Worm (Caenorhabditis elegans): ENCODE data around the gene aptf-2.
"Not testable (repeated sequence)": the region's sequence is repeated elsewhere in the genome, so short reads cannot be mapped to it uniquely, and the experiment has no call there.

aptf-2 gene

ce11 chrIV:13445275-13445674 lies 29.4 kb upstream of the aptf-2 start, which contains the start of gene mam-3:
Gene mam-3, minus strand, starts transcription at chrIV:13445375.
- TF ChIP-seq klf-2 (GFP tag; conservative IDR thresholded peaks at IDR 0.05) = no peak
- TF ChIP-seq T22C8.4 (GFP tag; IDR thresholded peaks at IDR 0.05) = no peak
- no peak for TF ChIP-seq med-1 (GFP tag; optimal IDR thresholded peaks at IDR 0.05; ENCODE audit: insufficient read depth)
- no peak for TF ChIP-seq ztf-29 (GFP tag; IDR thresholded peaks at IDR 0.05)
- TF ChIP-seq flt-1 (GFP tag; IDR thresholded peaks at IDR 0.05) = no peak
- TF ChIP-seq cog-1 (tag; optimal IDR thresholded peaks at IDR 0.05) = no peak
- TF ChIP-seq ztf-23 (GFP tag; IDR thresholded peaks at IDR 0.05) = no peak
- no peak for TF ChIP-seq tab-1 (GFP tag; IDR thresholded peaks at IDR 0.05)
- no peak for TF ChIP-seq ref-1 (GFP tag; conservative IDR thresholded peaks at IDR 0.05)

- not testable (repeated sequence) for TF ChIP-seq med-1 (GFP tag; optimal IDR thresholded peaks at IDR 0.05; ENCODE audit: insufficient read depth); T22C8.4 (GFP tag; IDR thresholded peaks at IDR 0.05); ztf-23 (GFP tag; IDR thresholded peaks at IDR 0.05)
Measured at ce11 chrIV:13433904-13434303, 18.1 kb upstream of the aptf-2 start, which contains the start of gene K09B11.5. Gene K09B11.5, minus strand, starts transcription at chrIV:13434004.

ce11 chrIV:13430137-13430536 lies 14.3 kb upstream of the aptf-2 start:
- 0 out of 2 replicates have a peak, but pooled peaks have one; percentile 52 for TF ChIP-seq tab-1 (GFP tag; IDR thresholded peaks at IDR 0.05)

ce11 chrIV:13429240-13429639 lies 13.4 kb upstream of the aptf-2 start, which contains the start of gene K09B11.4:
Gene K09B11.4, plus strand, starts transcription at chrIV:13429540.
- no peak for TF ChIP-seq flt-1 (GFP tag; IDR thresholded peaks at IDR 0.05)
- no peak for TF ChIP-seq ref-1 (GFP tag; conservative IDR thresholded peaks at IDR 0.05)

ce11 chrIV:13422200-13422599 lies 6.3 kb upstream of the aptf-2 start, which contains the start of gene nol-9:
Gene nol-9, plus strand, starts transcription at chrIV:13422500.
- TF ChIP-seq cog-1 (tag; optimal IDR thresholded peaks at IDR 0.05) = no peak

ce11 chrIV:13412845-13413383 lies 2.9 kb downstream of the aptf-2 start, which contains the start of gene gcl-1:
Gene gcl-1, minus strand, starts transcription at chrIV:13412895.
- TF ChIP-seq ref-1 (GFP tag; conservative IDR thresholded peaks at IDR 0.05) (no peak), flt-1 (GFP tag; IDR thresholded peaks at IDR 0.05) (no peak), T22C8.4 (GFP tag; IDR thresholded peaks at IDR 0.05) (no peak), ztf-29 (GFP tag; IDR thresholded peaks at IDR 0.05) (peak; percentile 57; the same call in 1 of the 2 replicates), ztf-23 (GFP tag; IDR thresholded peaks at IDR 0.05) (no peak), cog-1 (tag; optimal IDR thresholded peaks at IDR 0.05) (peak; percentile 28), med-1 (GFP tag; optimal IDR thresholded peaks at IDR 0.05; ENCODE audit: insufficient read depth) (no peak), tab-1 (GFP tag; IDR thresholded peaks at IDR 0.05) (no peak), klf-2 (GFP tag; conservative IDR thresholded peaks at IDR 0.05) (no peak)

- TF ChIP-seq ztf-29 (GFP tag; IDR thresholded peaks at IDR 0.05) (no peak), med-1 (GFP tag; optimal IDR thresholded peaks at IDR 0.05; ENCODE audit: insufficient read depth) (no peak), T22C8.4 (GFP tag; IDR thresholded peaks at IDR 0.05) (no peak), ztf-23 (GFP tag; IDR thresholded peaks at IDR 0.05) (no peak), tab-1 (GFP tag; IDR thresholded peaks at IDR 0.05) (no peak), flt-1 (GFP tag; IDR thresholded peaks at IDR 0.05) (no peak), ref-1 (GFP tag; conservative IDR thresholded peaks at IDR 0.05) (no peak), klf-2 (GFP tag; conservative IDR thresholded peaks at IDR 0.05) (no peak), cog-1 (tag; optimal IDR thresholded peaks at IDR 0.05) (no peak)
Measured at ce11 chrIV:13408018-13408417, 7.8 kb downstream of the aptf-2 start, which contains the start of gene Y62E10A.19. Gene Y62E10A.19, minus strand, starts transcription at chrIV:13408306.

ce11 chrIV:13400456-13401364 lies 15.1 kb downstream of the aptf-2 start, which contains the start of the genes memi-2 and cyp-31A5:
Gene memi-2, minus strand, starts transcription at chrIV:13400506.
Gene cyp-31A5, plus strand, starts transcription at chrIV:13401289.
- no peak for TF ChIP-seq klf-2 (GFP tag; conservative IDR thresholded peaks at IDR 0.05)
- no peak for TF ChIP-seq ztf-29 (GFP tag; IDR thresholded peaks at IDR 0.05)
- no peak for TF ChIP-seq ztf-23 (GFP tag; IDR thresholded peaks at IDR 0.05)
- no peak for TF ChIP-seq tab-1 (GFP tag; IDR thresholded peaks at IDR 0.05)
- no peak for TF ChIP-seq cog-1 (tag; optimal IDR thresholded peaks at IDR 0.05)
- TF ChIP-seq ref-1 (GFP tag; conservative IDR thresholded peaks at IDR 0.05) = no peak
- TF ChIP-seq flt-1 (GFP tag; IDR thresholded peaks at IDR 0.05) = no peak
- no peak for TF ChIP-seq T22C8.4 (GFP tag; IDR thresholded peaks at IDR 0.05)
- no peak for TF ChIP-seq med-1 (GFP tag; optimal IDR thresholded peaks at IDR 0.05; ENCODE audit: insufficient read depth)

ce11 chrIV:13398728-13399127 lies 17.1 kb downstream of the aptf-2 start, which contains the start of gene Y62E10A.13:
Gene Y62E10A.13, minus strand, starts transcription at chrIV:13399053.
- TF ChIP-seq ztf-23 (GFP tag; IDR thresholded peaks at IDR 0.05) = no peak

- TF ChIP-seq tab-1 (GFP tag; IDR thresholded peaks at IDR 0.05) = no peak
- no peak for TF ChIP-seq T22C8.4 (GFP tag; IDR thresholded peaks at IDR 0.05)
- TF ChIP-seq klf-2 (GFP tag; conservative IDR thresholded peaks at IDR 0.05) = no peak
Measured at ce11 chrIV:13396375-13396774, 19.5 kb downstream of the aptf-2 start.
